Worm (Caenorhabditis elegans): ENCODE results near the gene F42C5.5.
A peak's percentile ranks its signal among the peaks of the same experiment; 100 is the strongest.
"Not testable (repeated sequence)": the region's sequence is repeated elsewhere in the genome, so short reads cannot be mapped to it uniquely, and the experiment has no call there.

F42C5.5 gene

ce11 chrIV:7260587-7260986 lies 33.4 kb downstream of the F42C5.5 start, which contains the start of gene C06E4.3:
C06E4.3 (plus strand) TSS chrIV:7260875.
- TF ChIP-seq skn-1 (tag; optimal IDR thresholded peaks at IDR 0.05) (peak; percentile 47), ztf-1 (GFP tag; conservative IDR thresholded peaks at IDR 0.05) (no peak), sma-9 (GFP tag; optimal IDR thresholded peaks at IDR 0.05) (peak; percentile 73), sma-9 (tag; optimal IDR thresholded peaks at IDR 0.05) (no peak), unc-55 (GFP tag; optimal IDR thresholded peaks at IDR 0.05) (peak; percentile 23), gmeb-1 (tag; optimal IDR thresholded peaks at IDR 0.05) (no peak), fos-1 (tag; optimal IDR thresholded peaks at IDR 0.05) (peak; percentile 22)

- TF ChIP-seq C34F6.9 (tag; optimal IDR thresholded peaks at IDR 0.05) (no peak), egl-27 (tag; optimal IDR thresholded peaks at IDR 0.05) (peak; percentile 32), ceh-82 (tag; optimal IDR thresholded peaks at IDR 0.05) (no peak), ceh-16 (tag; optimal IDR thresholded peaks at IDR 0.05) (no peak), nhr-11 (tag; optimal IDR thresholded peaks at IDR 0.05) (no peak), sma-9 (GFP tag; optimal IDR thresholded peaks at IDR 0.05) (peak; percentile 77), sma-9 (tag; optimal IDR thresholded peaks at IDR 0.05) (no peak), unc-55 (GFP tag; optimal IDR thresholded peaks at IDR 0.05) (peak; percentile 59), mbf-1 (tag; optimal IDR thresholded peaks at IDR 0.05) (no peak), ZK546.5 (tag; optimal IDR thresholded peaks at IDR 0.05) (no peak), dmd-4 (tag; optimal IDR thresholded peaks at IDR 0.05) (no peak), fos-1 (tag; optimal IDR thresholded peaks at IDR 0.05) (peak; percentile 71), nhr-12 (tag; optimal IDR thresholded peaks at IDR 0.05) (no peak), elt-1 (tag; optimal IDR thresholded peaks at IDR 0.05) (no peak), ztf-11 (tag; optimal IDR thresholded peaks at IDR 0.05) (no peak), lin-11 (tag; optimal IDR thresholded peaks at IDR 0.05) (no peak), gmeb-1 (tag; optimal IDR thresholded peaks at IDR 0.05) (peak; percentile 44), sem-4 (tag; optimal IDR thresholded peaks at IDR 0.05) (no peak), mdl-1 (tag; optimal IDR thresholded peaks at IDR 0.05) (peak in 1 of 2 experiments; percentile 10)
Observed at ce11 chrIV:7258253-7258652, 35.8 kb downstream of the F42C5.5 start, which contains the start of gene C06E4.6. C06E4.6 (minus strand) TSS chrIV:7258303.

- not testable (repeated sequence) for TF ChIP-seq nhr-12, dmd-4, mbf-1 (tag; optimal IDR thresholded peaks at IDR 0.05)
Observed at ce11 chrIV:7254690-7255089, 39.3 kb downstream of the F42C5.5 start, which contains the start of gene C06E4.5. C06E4.5 (plus strand) TSS chrIV:7254990.

ce11 chrIV:7253271-7253670 lies 40.8 kb downstream of the F42C5.5 start:
- TF ChIP-seq snpc-4 (tag; optimal IDR thresholded peaks at IDR 0.05) (peak; percentile 50), ceh-82 (tag; optimal IDR thresholded peaks at IDR 0.05) (no peak)

- no peak for TF ChIP-seq ama-1 (optimal IDR thresholded peaks at IDR 0.05)
- TF ChIP-seq F13H6.1 (tag; optimal IDR thresholded peaks at IDR 0.05), result no peak
- TF ChIP-seq sma-9 (GFP tag; optimal IDR thresholded peaks at IDR 0.05), result no peak
- no peak for TF ChIP-seq sma-9 (tag; optimal IDR thresholded peaks at IDR 0.05)
- no peak for TF ChIP-seq aly-2 (tag; optimal IDR thresholded peaks at IDR 0.05)
- no peak for TF ChIP-seq ceh-82 (tag; optimal IDR thresholded peaks at IDR 0.05)
- no peak for TF ChIP-seq nhr-12 (tag; optimal IDR thresholded peaks at IDR 0.05)
- TF ChIP-seq nhr-23 (tag; optimal IDR thresholded peaks at IDR 0.05), result no peak
- TF ChIP-seq C34F6.9 (tag; optimal IDR thresholded peaks at IDR 0.05), result no peak
- TF ChIP-seq sma-3 (GFP tag; optimal IDR thresholded peaks at IDR 0.05), result no peak
- no peak for TF ChIP-seq nhr-10 (tag; optimal IDR thresholded peaks at IDR 0.05)
- no peak for TF ChIP-seq lin-39 (tag; optimal IDR thresholded peaks at IDR 0.05)
- no peak for TF ChIP-seq nhr-77 (tag; optimal IDR thresholded peaks at IDR 0.05)
- TF ChIP-seq nhr-25 (tag; optimal IDR thresholded peaks at IDR 0.05), result no peak
- no peak for TF ChIP-seq ceh-16 (tag; optimal IDR thresholded peaks at IDR 0.05)
- TF ChIP-seq R02D3.7 (tag; optimal IDR thresholded peaks at IDR 0.05), result no peak
- no peak for TF ChIP-seq elt-3 (tag; optimal IDR thresholded peaks at IDR 0.05)
- no peak for TF ChIP-seq elt-1 (tag; optimal IDR thresholded peaks at IDR 0.05)
- TF ChIP-seq ztf-11 (tag; optimal IDR thresholded peaks at IDR 0.05), result no peak
- no peak for TF ChIP-seq mbf-1 (tag; optimal IDR thresholded peaks at IDR 0.05)
Observed at ce11 chrIV:7250158-7250557, 43.9 kb downstream of the F42C5.5 start, which contains the start of gene D2024.18. D2024.18 (plus strand) TSS chrIV:7250458.

DNA sequence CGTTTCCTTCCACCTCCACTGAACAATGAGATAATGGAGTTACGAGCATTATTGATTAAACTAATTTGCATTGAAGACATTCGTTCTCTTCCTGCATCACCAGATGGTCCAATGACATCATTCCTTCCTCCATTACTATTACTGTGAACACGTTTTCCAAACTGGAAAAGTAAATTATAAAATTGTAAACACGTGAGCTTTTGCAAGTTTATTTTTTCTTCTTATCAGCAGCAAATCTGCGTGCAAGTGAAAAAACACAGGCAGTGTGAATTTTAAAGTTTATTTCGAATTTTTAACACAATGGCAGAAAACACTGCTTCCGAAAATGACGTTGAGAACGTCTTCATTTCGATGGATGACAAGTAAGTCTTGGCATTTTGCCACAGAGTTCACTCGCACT lies 46.8 kb downstream of the F42C5.5 start, which contains the start of gene D2024.1:
TSS of gene D2024.1 (plus strand) at position 301 of the 400 bp plus-strand sequence.
- not testable (repeated sequence) for TF ChIP-seq F13H6.1 (tag; optimal IDR thresholded peaks at IDR 0.05); ceh-16 (tag; optimal IDR thresholded peaks at IDR 0.05); ama-1 (optimal IDR thresholded peaks at IDR 0.05)
